Fruit fly (Drosophila melanogaster): ENCODE data around the gene Mhc.

The Mhc gene

DNA sequence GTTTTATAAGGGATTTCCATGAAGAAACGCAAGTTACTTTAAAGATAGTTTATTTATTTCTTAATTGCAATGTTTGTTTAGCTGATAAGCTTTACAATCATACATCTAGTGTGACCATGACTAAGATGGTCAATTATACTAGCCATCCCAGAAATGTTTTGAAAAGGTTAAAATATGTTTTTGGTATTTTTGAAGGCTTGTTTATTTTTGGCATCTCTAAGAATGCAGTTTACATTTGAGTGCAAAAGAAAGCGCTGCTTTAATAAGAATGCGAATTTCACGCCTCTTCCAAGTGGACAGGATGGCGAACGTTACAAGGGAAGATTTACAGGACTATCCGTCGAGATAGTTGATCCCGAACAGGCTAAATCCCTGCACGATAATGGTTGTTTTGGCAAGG is 36.8 kb upstream of the Mhc start, which contains the start of gene Tsen2 (continued):
- peak; percentile 33 for TF ChIP-seq pzg (GFP tag; optimal IDR thresholded peaks at IDR 0.05)
- peak; percentile 31 for TF ChIP-seq stwl (tag; optimal IDR thresholded peaks at IDR 0.05)
- no peak for TF ChIP-seq CG17385 (GFP tag; optimal IDR thresholded peaks at IDR 0.05)
- TF ChIP-seq Dp (GFP tag; optimal IDR thresholded peaks at IDR 0.05), result peak; percentile 44
- peak; percentile 71 for TF ChIP-seq MBD-R2 (GFP tag; IDR thresholded peaks at IDR 0.05)
- TF ChIP-seq sens (GFP tag), result peak; percentile 86
- TF ChIP-seq gfzf (GFP tag; optimal IDR thresholded peaks at IDR 0.05), result peak; percentile 74
- TF ChIP-seq MESR4 (GFP tag; optimal IDR thresholded peaks at IDR 0.05), result peak; percentile 47
- no peak for TF ChIP-seq CG8281 (tag; optimal IDR thresholded peaks at IDR 0.05)
- TF ChIP-seq lola (GFP tag; optimal IDR thresholded peaks at IDR 0.05), result no peak
- peak; percentile 48 for TF ChIP-seq CG1603 (tag; optimal IDR thresholded peaks at IDR 0.05)

DNA sequence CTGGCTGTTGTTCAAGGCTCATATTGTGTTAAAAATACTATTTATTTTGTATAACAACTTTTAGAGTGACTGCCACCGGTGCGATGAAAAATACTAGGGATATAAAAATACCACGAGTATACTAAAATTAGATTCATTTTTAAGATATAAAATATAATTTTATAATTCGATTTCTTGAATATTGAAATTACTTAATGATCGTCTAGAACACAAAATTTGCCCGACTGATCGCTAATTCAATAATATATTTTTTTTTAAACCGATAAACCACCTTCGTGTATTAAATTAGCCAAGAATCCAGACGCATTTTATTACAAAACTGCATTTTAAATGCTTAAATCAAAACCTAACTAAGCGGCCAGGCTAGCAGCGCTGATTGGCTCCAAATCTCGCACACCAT is 35.4 kb upstream of the Mhc start, which contains the start of gene CG17996:
Gene CG17996, minus strand, starts transcription at position 101 of the 400 bp plus-strand sequence.
- TF ChIP-seq CG14050 (GFP tag; IDR thresholded peaks at IDR 0.05), result no peak
- peak; percentile 30 for TF ChIP-seq gfzf (GFP tag; optimal IDR thresholded peaks at IDR 0.05)
- no peak for TF ChIP-seq NFAT (GFP tag; IDR thresholded peaks at IDR 0.05)
- TF ChIP-seq pfk (GFP tag; optimal IDR thresholded peaks at IDR 0.05), result no peak

DNA sequence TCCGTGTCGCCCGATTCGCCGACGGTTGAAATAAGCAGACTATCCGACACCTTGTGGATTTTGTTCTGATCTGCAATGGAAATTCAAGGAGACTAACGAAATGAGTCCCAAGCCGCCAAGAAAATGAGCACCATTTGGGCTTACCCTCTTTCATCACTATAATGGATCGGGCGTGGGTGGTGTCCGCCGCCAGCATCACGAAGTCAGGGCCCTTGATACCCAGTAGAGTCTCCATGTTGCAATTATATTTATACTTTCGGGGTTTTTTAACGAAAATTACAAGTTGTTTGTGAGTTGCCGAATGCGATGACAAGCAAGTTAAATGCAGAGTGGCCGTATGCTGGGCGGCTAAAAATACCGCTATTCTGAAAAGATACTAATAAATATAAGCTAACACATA is 34.6 kb upstream of the Mhc start, which contains the start of gene Prosbeta4:
Gene Prosbeta4, minus strand, starts transcription at position 335 of the 400 bp plus-strand sequence.
- TF ChIP-seq Dref (GFP tag; IDR thresholded peaks at IDR 0.05) (no peak), CG42726 (GFP tag; IDR thresholded peaks at IDR 0.05; ENCODE audit: partially characterized antibody) (peak; percentile 10; the same call in 1 of the 2 replicates), CG12942 (GFP tag; optimal IDR thresholded peaks at IDR 0.05) (no peak), Gsc (GFP tag; IDR thresholded peaks at IDR 0.05) (no peak), CG4617 (GFP tag; optimal IDR thresholded peaks at IDR 0.05; ENCODE audit: borderline replicate concordance) (peak; percentile 3), pzg (GFP tag; optimal IDR thresholded peaks at IDR 0.05) (peak; percentile 15), CG2129 (GFP tag; IDR thresholded peaks at IDR 0.05; ENCODE audit: partially characterized antibody) (no peak), CG13123 (GFP tag; optimal IDR thresholded peaks at IDR 0.05) (no peak), CG16863 (GFP tag; optimal IDR thresholded peaks at IDR 0.05) (no peak), gfzf (GFP tag; optimal IDR thresholded peaks at IDR 0.05) (peak; percentile 42), CG14441 (GFP tag; IDR thresholded peaks at IDR 0.05) (no peak), MBD-R2 (GFP tag; IDR thresholded peaks at IDR 0.05) (peak; percentile 50), Dp (GFP tag; optimal IDR thresholded peaks at IDR 0.05) (peak; percentile 13), MESR4 (GFP tag; optimal IDR thresholded peaks at IDR 0.05) (peak; percentile 68)

DNA sequence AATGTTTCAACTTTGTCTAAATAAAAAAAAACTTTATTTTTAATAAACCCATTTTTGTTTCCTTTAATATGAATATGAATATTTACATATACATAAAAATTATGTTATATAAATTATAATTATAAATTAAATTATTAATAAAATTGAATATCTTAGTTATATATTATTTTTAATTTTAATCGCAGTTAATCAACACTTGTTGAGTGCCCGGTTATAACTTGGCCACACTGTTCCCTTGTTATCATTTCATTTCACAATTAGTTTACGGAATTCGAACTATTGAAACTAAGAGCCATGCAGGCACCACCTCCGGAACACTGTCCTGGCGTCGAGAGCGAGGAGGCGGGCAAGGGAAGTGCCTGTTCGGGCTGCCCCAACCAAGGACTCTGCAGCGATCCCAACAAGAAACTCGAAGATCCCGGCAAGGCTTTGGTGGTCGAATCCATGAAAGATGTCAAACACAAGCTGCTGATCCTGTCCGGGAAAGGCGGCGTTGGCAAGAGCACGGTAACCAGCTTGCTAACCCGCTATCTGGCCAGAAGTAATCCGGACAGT is 34.0 kb upstream of the Mhc start, which contains the start of gene Nubp1:
Gene Nubp1, plus strand, starts transcription at position 213 of the 555 bp plus-strand sequence.
- TF ChIP-seq CG14710 (tag; optimal IDR thresholded peaks at IDR 0.05) (no peak), gcm2 (GFP tag; optimal IDR thresholded peaks at IDR 0.05) (no peak), CG1233 (GFP tag; optimal IDR thresholded peaks at IDR 0.05) (no peak), pzg (GFP tag; optimal IDR thresholded peaks at IDR 0.05) (peak; percentile 11), Sox102F (GFP tag; optimal IDR thresholded peaks at IDR 0.05) (no peak), CG3847 (GFP tag; IDR thresholded peaks at IDR 0.05) (no peak), tgo (GFP tag; IDR thresholded peaks at IDR 0.05) (no peak), tna (GFP tag; IDR thresholded peaks at IDR 0.05; ENCODE audit: partially characterized antibody) (no peak; the same call in 1 of the 2 replicates), CG11247 (GFP tag; IDR thresholded peaks at IDR 0.05) (no peak), sr (GFP tag; IDR thresholded peaks at IDR 0.05) (no peak), pnt (GFP tag; optimal IDR thresholded peaks at IDR 0.05) (no peak), sob (GFP tag; IDR thresholded peaks at IDR 0.05) (peak; percentile 10; the same call in 1 of the 2 replicates), Myb (GFP tag; optimal IDR thresholded peaks at IDR 0.05) (no peak), CG7556 (GFP tag; optimal IDR thresholded peaks at IDR 0.05) (no peak), D (optimal IDR thresholded peaks at IDR 0.05) (no peak), D (GFP tag; optimal IDR thresholded peaks at IDR 0.05) (no peak), CG10267 (tag; optimal IDR thresholded peaks at IDR 0.05) (peak; percentile 67), MBD-R2 (GFP tag; IDR thresholded peaks at IDR 0.05) (peak; percentile 50), CG10431 (GFP tag; optimal IDR thresholded peaks at IDR 0.05) (no peak), MESR4 (GFP tag; optimal IDR thresholded peaks at IDR 0.05) (peak; percentile 68), Med (GFP tag) (peak; percentile 57), CG18764 (GFP tag; optimal IDR thresholded peaks at IDR 0.05) (no peak), Deaf1 (tag; optimal IDR thresholded peaks at IDR 0.05) (no peak), CG10959 (GFP tag; IDR thresholded peaks at IDR 0.05) (no peak), btn (GFP tag; optimal IDR thresholded peaks at IDR 0.05) (no peak)

Data from whole organism, embryonic.